Worm (Caenorhabditis elegans) whole organism, late embryonic: Measurements from ENCODE around the gene skpo-2.

Experiments
- C38D4.7 ChIP-seq: fragments of 200-800 bp; sonication (Bioruptor generic); optimal IDR thresholded peaks from 2 replicates; lab custom pipeline; 2018; ENCODE audit warnings: mild to moderate bottlenecking, missing genetic modification characterization, moderate library complexity, missing compliant biosample characterization
- T23F11.4 ChIP-seq: fragments of 200-800 bp; sonication (Bioruptor generic); optimal IDR thresholded peaks from 2 replicates; lab custom pipeline; 2018; ENCODE audit warnings: mild to moderate bottlenecking, missing genetic modification characterization, missing compliant biosample characterization
- ceh-18 ChIP-seq: sonication (generic microtip); optimal IDR thresholded peaks from 2 replicates; lab custom pipeline; 2016; ENCODE audit warnings: missing genetic modification characterization, missing compliant biosample characterization
- ceh-19 ChIP-seq: fragments of 200-800 bp; sonication (Bioruptor generic); optimal IDR thresholded peaks from 2 replicates; lab custom pipeline; 2018; ENCODE audit warnings: mild to moderate bottlenecking, missing genetic modification characterization, missing compliant biosample characterization
- ceh-2 ChIP-seq: sonication (generic microtip); optimal IDR thresholded peaks from 2 replicates; lab custom pipeline; 2016; ENCODE audit warnings: missing genotype, missing genetic modification characterization, missing compliant biosample characterization
- ceh-24 ChIP-seq: sonication (generic microtip); optimal IDR thresholded peaks from 2 replicates; lab custom pipeline; 2016; ENCODE audit warnings: mild to moderate bottlenecking, missing genetic modification characterization, missing compliant biosample characterization
- ceh-45 ChIP-seq: fragments of 200-800 bp; sonication (Bioruptor generic); IDR thresholded peaks from 2 replicates; pipeline ENCODE4 v1.3.6; 2022; ENCODE audit warnings: missing genetic modification reagents, missing genetic modification characterization, missing compliant biosample characterization
- ceh-48 ChIP-seq: sonication (generic microtip); optimal IDR thresholded peaks from 2 replicates; lab custom pipeline; 2016; ENCODE audit warnings: missing genetic modification characterization, inconsistent platforms, missing compliant biosample characterization
- ceh-6 ChIP-seq: fragments of 200-800 bp; sonication (Bioruptor generic); optimal IDR thresholded peaks from 2 replicates; lab custom pipeline; 2018; ENCODE audit warnings: mild to moderate bottlenecking, missing genetic modification characterization, missing compliant biosample characterization
- ceh-9 ChIP-seq: sonication (generic microtip); optimal IDR thresholded peaks from 2 replicates; lab custom pipeline; 2016; ENCODE audit warnings: mild to moderate bottlenecking, missing genetic modification characterization, inconsistent platforms, missing compliant biosample characterization
- dve-1 ChIP-seq: sonication (generic microtip); optimal IDR thresholded peaks from 2 replicates; lab custom pipeline; 2017; ENCODE audit warnings: antibody characterized with exemption, mild to moderate bottlenecking, missing genetic modification characterization, missing compliant biosample characterization
- elt-4 ChIP-seq: sonication (generic microtip); optimal IDR thresholded peaks from 2 replicates; lab custom pipeline; 2016; ENCODE audit warnings: missing genetic modification characterization, missing compliant biosample characterization
- ets-4 ChIP-seq: sonication (generic microtip); optimal IDR thresholded peaks from 2 replicates; lab custom pipeline; 2016; ENCODE audit warnings: missing genetic modification characterization, missing compliant biosample characterization
- eyg-1 ChIP-seq: sonication (generic microtip); optimal IDR thresholded peaks from 2 replicates; lab custom pipeline; 2016; ENCODE audit warnings: missing genotype, missing genetic modification characterization, missing compliant biosample characterization
- fkh-10 ChIP-seq: fragments of 150-350 bp; optimal IDR thresholded peaks from 2 replicates; lab custom pipeline; 2014; ENCODE audit warnings: missing biosample characterization, missing genetic modification reagents, missing genetic modification characterization
- fkh-6 ChIP-seq: sonication (generic microtip); optimal IDR thresholded peaks from 2 replicates; lab custom pipeline; 2016; ENCODE audit warnings: missing genetic modification characterization, missing compliant biosample characterization
- hlh-13 ChIP-seq: fragments of 200-800 bp; sonication (Bioruptor generic); optimal IDR thresholded peaks from 2 replicates; lab custom pipeline; 2018; ENCODE audit warnings: mild to moderate bottlenecking, missing genetic modification characterization, missing compliant biosample characterization
- hlh-15 ChIP-seq: sonication (generic microtip); optimal IDR thresholded peaks from 2 replicates; lab custom pipeline; 2016; ENCODE audit warnings: missing genetic modification characterization, missing compliant biosample characterization
- hlh-30 ChIP-seq: sonication (generic microtip); optimal IDR thresholded peaks from 2 replicates; lab custom pipeline; 2017; ENCODE audit warnings: antibody characterized with exemption, missing genetic modification characterization, missing compliant biosample characterization; ENCODE audit not compliant: insufficient read depth
- hlh-8 ChIP-seq: sonication (generic microtip); optimal IDR thresholded peaks from 2 replicates; lab custom pipeline; 2016; ENCODE audit warnings: missing genotype, missing genetic modification characterization, missing compliant biosample characterization
- lin-11 ChIP-seq: fragments of 200-800 bp; sonication (Bioruptor generic); optimal IDR thresholded peaks from 2 replicates; lab custom pipeline; 2018; ENCODE audit warnings: mild to moderate bottlenecking, missing genetic modification characterization, missing compliant biosample characterization
- madf-2 ChIP-seq: sonication (generic microtip); optimal IDR thresholded peaks from 2 replicates; lab custom pipeline; 2017; ENCODE audit warnings: missing genetic modification characterization, missing compliant biosample characterization
- nfya-1 ChIP-seq: sonication (generic microtip); optimal IDR thresholded peaks from 2 replicates; lab custom pipeline; 2017; ENCODE audit warnings: missing genetic modification characterization, mild to moderate bottlenecking, missing compliant biosample characterization, antibody characterized with exemption, moderate library complexity
- nhr-11 ChIP-seq: fragments of 150-350 bp; optimal IDR thresholded peaks from 2 replicates; lab custom pipeline; 2014; ENCODE audit warnings: missing biosample characterization, missing genetic modification characterization
- nhr-232 ChIP-seq: sonication (generic microtip); optimal IDR thresholded peaks from 2 replicates; lab custom pipeline; 2016; ENCODE audit warnings: missing genetic modification characterization, missing compliant biosample characterization
- npax-4 ChIP-seq: sonication (generic microtip); optimal IDR thresholded peaks from 2 replicates; lab custom pipeline; 2016; ENCODE audit warnings: missing genetic modification characterization, missing compliant biosample characterization
- pat-9 ChIP-seq: fragments of 200-800 bp; sonication (Bioruptor generic); optimal IDR thresholded peaks from 2 replicates; lab custom pipeline; 2018; ENCODE audit warnings: mild to moderate bottlenecking, missing genetic modification characterization, moderate library complexity, missing compliant biosample characterization
- pqm-1 ChIP-seq: sonication (generic microtip); optimal IDR thresholded peaks from 2 replicates; lab custom pipeline; 2016; ENCODE audit warnings: missing genetic modification characterization, missing compliant biosample characterization
- pros-1 ChIP-seq: fragments of 150-350 bp; optimal IDR thresholded peaks from 2 replicates; lab custom pipeline; 2014; ENCODE audit warnings: missing biosample characterization, missing genetic modification reagents, missing genetic modification characterization
- ref-2 ChIP-seq: sonication (generic microtip); optimal IDR thresholded peaks from 2 replicates; lab custom pipeline; 2016; ENCODE audit warnings: missing genetic modification characterization, missing compliant biosample characterization
- sdc-2 ChIP-seq: sonication (generic microtip); optimal IDR thresholded peaks from 2 replicates; lab custom pipeline; 2016; ENCODE audit warnings: missing genotype, missing genetic modification characterization, missing compliant biosample characterization
- sox-2 ChIP-seq: fragments of 200-800 bp; sonication (Bioruptor generic); IDR thresholded peaks from 2 replicates; pipeline ENCODE4 v1.3.6; 2022; ENCODE audit warnings: missing genetic modification reagents, missing genetic modification characterization, missing compliant biosample characterization
- syd-9 ChIP-seq: sonication (generic microtip); optimal IDR thresholded peaks from 2 replicates; lab custom pipeline; 2016; ENCODE audit warnings: mild to moderate bottlenecking, missing genetic modification characterization, moderate library complexity, missing compliant biosample characterization
- tbx-2 ChIP-seq: sonication (generic microtip); optimal IDR thresholded peaks from 2 replicates; lab custom pipeline; 2016; ENCODE audit warnings: missing genetic modification characterization, missing compliant biosample characterization
- tbx-7 ChIP-seq: sonication (generic microtip); optimal IDR thresholded peaks from 2 replicates; lab custom pipeline; 2016; ENCODE audit warnings: missing genotype, missing genetic modification characterization, missing compliant biosample characterization
- unc-3 ChIP-seq, 2 experiments: fragments of 200-800 bp in 1 of 2; sonication (Bioruptor generic) in 1 of 2; sonication (generic microtip) in 1 of 2; conservative IDR thresholded peaks in 1 of 2; optimal IDR thresholded peaks in 1 of 2; 2 replicates each; pipeline versions ENCODE4 v1.3.6 to Lab custom; 2016 to 2022; ENCODE audit warnings: missing compliant biosample characterization in 2 of 2, missing genetic modification characterization in 2 of 2, missing genetic modification reagents in 1 of 2
- unc-86 ChIP-seq: sonication (generic microtip); optimal IDR thresholded peaks from 2 replicates; lab custom pipeline; 2016; ENCODE audit warnings: missing genetic modification characterization, missing compliant biosample characterization
- zip-5 ChIP-seq: sonication (generic microtip); optimal IDR thresholded peaks from 2 replicates; lab custom pipeline; 2016; ENCODE audit warnings: missing genetic modification characterization, missing compliant biosample characterization
- ztf-16 ChIP-seq: sonication (generic microtip); optimal IDR thresholded peaks from 2 replicates; lab custom pipeline; 2017; ENCODE audit warnings: missing genetic modification characterization, missing compliant biosample characterization

Gene skpo-2

ce11 chrII:3425433-3425832, 10.9 kb downstream of the skpo-2 start, which contains the start of gene nep-11:
TSS of gene nep-11 (minus strand) at chrII:3425533.
- TF ChIP-seq T23F11.4 (GFP tag; lab: Kevin White, UChicago) (no peak), npax-4 (tag; lab: Kevin White, UChicago) (no peak), unc-3 (GFP tag; conservative IDR thresholded peaks at IDR 0.05; lab: Robert Waterston, UW) (no peak), unc-3 (tag; optimal IDR thresholded peaks at IDR 0.05; lab: Kevin White, UChicago) (no peak), fkh-6 (no peak), pros-1 (tag; lab: Kevin White, UChicago) (no peak), ceh-19 (no peak), ceh-9 (tag; lab: Kevin White, UChicago) (no peak), ztf-16 (tag; lab: Kevin White, UChicago) (no peak), elt-4 (no peak), hlh-15 (tag; lab: Kevin White, UChicago) (no peak), ref-2 (tag; lab: Kevin White, UChicago) (no peak), sdc-2 (tag; lab: Kevin White, UChicago) (no peak), zip-5 (no peak)

ce11 chrII:3422938-3423337, 13.4 kb downstream of the skpo-2 start:
- TF ChIP-seq nfya-1 (tag; lab: Kevin White, UChicago) = no peak
- no peak for TF ChIP-seq hlh-13 (GFP tag; lab: Kevin White, UChicago)
- no peak for TF ChIP-seq pqm-1 (tag; lab: Kevin White, UChicago)
- TF ChIP-seq ceh-24 (tag; lab: Kevin White, UChicago) = no peak
- no peak for TF ChIP-seq tbx-7 (tag; lab: Kevin White, UChicago)
- no peak for TF ChIP-seq dve-1 (tag; lab: Kevin White, UChicago)
- no peak for TF ChIP-seq pat-9 (tag; lab: Kevin White, UChicago)
- TF ChIP-seq ztf-16 (tag; lab: Kevin White, UChicago) = no peak
- no peak for TF ChIP-seq npax-4 (tag; lab: Kevin White, UChicago)
- no peak for TF ChIP-seq hlh-30 (tag; lab: Kevin White, UChicago)
- TF ChIP-seq unc-86 (tag; lab: Kevin White, UChicago) = no peak
- TF ChIP-seq eyg-1 (tag; lab: Kevin White, UChicago) = no peak
- no peak for TF ChIP-seq fkh-10 (GFP tag; lab: Kevin White, UChicago)
- TF ChIP-seq ceh-18 (tag; lab: Kevin White, UChicago) = no peak
- TF ChIP-seq, all 69 proteins: peak for 0

- no peak for TF ChIP-seq madf-2 (tag; lab: Kevin White, UChicago)
- no peak for TF ChIP-seq fkh-10 (GFP tag; lab: Kevin White, UChicago)
- no peak for TF ChIP-seq syd-9 (tag; lab: Kevin White, UChicago)
- no peak for TF ChIP-seq hlh-8 (tag; lab: Kevin White, UChicago)
- TF ChIP-seq ceh-6 = no peak
- TF ChIP-seq sox-2 (GFP tag; lab: Robert Waterston, UW) = no peak
Observed at ce11 chrII:3416528-3416927, 19.8 kb downstream of the skpo-2 start, which contains the start of gene nep-6. TSS of gene nep-6 (plus strand) at chrII:3416828.

ce11 chrII:3414383-3414910, 21.9 kb downstream of the skpo-2 start, which contains the start of the genes F18A12.7 and F18A12.2:
TSS of gene F18A12.7 (minus strand) at chrII:3414483.
TSS of gene F18A12.2 (plus strand) at chrII:3414860.
- TF ChIP-seq nhr-11 (tag; lab: Kevin White, UChicago) (no peak), sox-2 (GFP tag; lab: Robert Waterston, UW) (no peak), C38D4.7 (no peak), ceh-48 (tag; lab: Kevin White, UChicago) (no peak), nhr-232 (tag; lab: Kevin White, UChicago) (no peak), lin-11 (tag; lab: Kevin White, UChicago) (no peak), ceh-45 (GFP tag; lab: Robert Waterston, UW) (no peak), zip-5 (no peak), elt-4 (no peak), ref-2 (tag; lab: Kevin White, UChicago) (no peak), ets-4 (tag; lab: Kevin White, UChicago) (no peak), fkh-6 (no peak), ceh-2 (tag; lab: Kevin White, UChicago) (no peak), syd-9 (tag; lab: Kevin White, UChicago) (no peak), tbx-2 (tag; lab: Kevin White, UChicago) (no peak)
